Fruit fly (Drosophila melanogaster) whole organism, embryonic: ENCODE results near the gene Hand.

ENCODE experiments used
- Antp ChIP-seq: fragments of 200-800 bp; sonication (Bioruptor generic); optimal IDR thresholded peaks from 3 replicates; lab custom pipeline; 2016; ENCODE audit warnings: missing biosample characterization, missing genetic modification characterization
- BtbVII ChIP-seq: fragments of 200-800 bp; sonication (Bioruptor generic); optimal IDR thresholded peaks from 3 replicates; lab custom pipeline; 2017; ENCODE audit warnings: missing biosample characterization, mild to moderate bottlenecking, missing genetic modification characterization
- CG10431 ChIP-seq: fragments of 200-800 bp; sonication (Bioruptor generic); optimal IDR thresholded peaks from 3 replicates; lab custom pipeline; 2018; ENCODE audit warnings: missing biosample characterization, mild to moderate bottlenecking, missing genetic modification characterization
- CG13424 ChIP-seq: fragments of 200-800 bp; sonication (Bioruptor generic); optimal IDR thresholded peaks from 2 replicates; lab custom pipeline; 2019; ENCODE audit warnings: missing biosample characterization, mild to moderate bottlenecking, missing genetic modification characterization, moderate library complexity
- CG14441 ChIP-seq: fragments of 200-800 bp; sonication (Bioruptor generic); IDR thresholded peaks from 2 replicates; pipeline ENCODE4 v1.3.6; 2022; ENCODE audit warnings: missing biosample characterization, missing genetic modification characterization
- CG14710 ChIP-seq: fragments of 200-800 bp; sonication (Bioruptor generic); optimal IDR thresholded peaks from 3 replicates; lab custom pipeline; 2019; ENCODE audit warnings: missing biosample characterization, mild to moderate bottlenecking, missing genetic modification characterization, moderate library complexity
- CG15073 ChIP-seq: fragments of 200-800 bp; sonication (Bioruptor generic); optimal IDR thresholded peaks from 2 replicates; lab custom pipeline; 2016; ENCODE audit warnings: missing biosample characterization, missing genetic modification characterization
- CG17186 ChIP-seq: fragments of 200-800 bp; sonication (Bioruptor generic); optimal IDR thresholded peaks from 3 replicates; lab custom pipeline; 2017; ENCODE audit warnings: missing biosample characterization, missing genetic modification reagents, missing genetic modification characterization
- CG17802 ChIP-seq: fragments of 200-800 bp; sonication (Bioruptor generic); optimal IDR thresholded peaks from 2 replicates; lab custom pipeline; 2018; ENCODE audit warnings: missing biosample characterization, mild to moderate bottlenecking, missing genetic modification characterization, moderate library complexity
- CG30403 ChIP-seq: fragments of 200-800 bp; sonication (Bioruptor generic); optimal IDR thresholded peaks from 3 replicates; lab custom pipeline; 2016; ENCODE audit warnings: missing biosample characterization, missing genetic modification characterization
- CG34224 ChIP-seq: fragments of 200-800 bp; sonication (Bioruptor generic); IDR thresholded peaks from 3 replicates; pipeline ENCODE4 v1.3.6; 2022; ENCODE audit warnings: missing biosample characterization, missing genetic modification characterization; ENCODE audit not compliant: partially characterized antibody
- CG4820 ChIP-seq: fragments of 200-800 bp; sonication (Bioruptor generic); optimal IDR thresholded peaks from 3 replicates; lab custom pipeline; 2016; ENCODE audit warnings: missing biosample characterization, missing genetic modification characterization
- CG5245 ChIP-seq: fragments of 200-800 bp; sonication (Bioruptor generic); optimal IDR thresholded peaks from 3 replicates; lab custom pipeline; 2016; ENCODE audit warnings: missing biosample characterization, missing genetic modification characterization
- CG6854 ChIP-seq: fragments of 200-800 bp; sonication (Bioruptor generic); optimal IDR thresholded peaks from 3 replicates; lab custom pipeline; 2017; ENCODE audit warnings: missing biosample characterization, mild to moderate bottlenecking, missing genetic modification characterization
- CG8281 ChIP-seq: fragments of 200-800 bp; sonication (Bioruptor generic); optimal IDR thresholded peaks from 2 replicates; lab custom pipeline; 2018; ENCODE audit warnings: missing biosample characterization, mild to moderate bottlenecking, missing genetic modification characterization, moderate library complexity
- CG9797 ChIP-seq: fragments of 200-800 bp; sonication (Bioruptor generic); optimal IDR thresholded peaks from 3 replicates; lab custom pipeline; 2018; ENCODE audit warnings: missing biosample characterization, mild to moderate bottlenecking, missing genetic modification characterization
- CHES-1-like ChIP-seq: fragments of 200-800 bp; sonication (Bioruptor generic); optimal IDR thresholded peaks from 2 replicates; lab custom pipeline; 2016; ENCODE audit warnings: missing biosample characterization, missing genetic modification characterization
- D19B ChIP-seq: fragments of 200-800 bp; sonication (Bioruptor generic); optimal IDR thresholded peaks from 2 replicates; lab custom pipeline; 2017; ENCODE audit warnings: missing biosample characterization, mild to moderate bottlenecking, missing genetic modification characterization
- Dp ChIP-seq: fragments of 200-800 bp; sonication (Bioruptor generic); optimal IDR thresholded peaks from 2 replicates; lab custom pipeline; 2018; ENCODE audit warnings: missing biosample characterization, mild to moderate bottlenecking, missing genetic modification characterization, moderate library complexity
- E2f2 ChIP-seq: fragments of 200-800 bp; sonication (Bioruptor generic); IDR thresholded peaks from 2 replicates; pipeline ENCODE4 v1.3.6; 2022; ENCODE audit warnings: missing biosample characterization, missing genetic modification characterization
- Ets65A ChIP-seq: fragments of 200-800 bp; sonication (Bioruptor generic); peaks from one replicate; lab custom pipeline; 2016; ENCODE audit warnings: missing biosample characterization, missing genetic modification characterization
- Ets97D ChIP-seq: fragments of 200-800 bp; sonication (Bioruptor generic); optimal IDR thresholded peaks from 3 replicates; lab custom pipeline; 2016; ENCODE audit warnings: missing biosample characterization, missing genetic modification characterization
- Fer1 ChIP-seq: fragments of 200-800 bp; sonication (Bioruptor generic); optimal IDR thresholded peaks from 2 replicates; lab custom pipeline; 2017; ENCODE audit warnings: missing biosample characterization, mild to moderate bottlenecking, missing genetic modification characterization
- HHEX ChIP-seq: fragments of 200-800 bp; sonication (Bioruptor generic); optimal IDR thresholded peaks from 3 replicates; lab custom pipeline; 2017; ENCODE audit warnings: missing biosample characterization, mild to moderate bottlenecking, missing genetic modification characterization, missing genetic modification reagents
- Kr ChIP-seq: fragments of 200-800 bp; sonication (Bioruptor generic); optimal IDR thresholded peaks from 2 replicates; lab custom pipeline; 2017; ENCODE audit warnings: missing biosample characterization, mild to moderate bottlenecking, missing genetic modification characterization
- MBD-R2 ChIP-seq: fragments of 200-800 bp; sonication (Bioruptor generic); IDR thresholded peaks from 2 replicates; pipeline ENCODE4 v1.3.6; 2022; ENCODE audit warnings: missing biosample characterization, missing genetic modification characterization
- Meics ChIP-seq: fragments of 200-800 bp; sonication (Bioruptor generic); optimal IDR thresholded peaks from 2 replicates; lab custom pipeline; 2017; ENCODE audit warnings: missing biosample characterization, mild to moderate bottlenecking, missing genetic modification characterization
- NK7.1 ChIP-seq: fragments of 200-800 bp; sonication (Bioruptor generic); optimal IDR thresholded peaks from 3 replicates; lab custom pipeline; 2016; ENCODE audit warnings: missing biosample characterization, missing genetic modification characterization
- Neu2 ChIP-seq: fragments of 200-800 bp; sonication (Bioruptor generic); optimal IDR thresholded peaks from 3 replicates; lab custom pipeline; 2016; ENCODE audit warnings: missing biosample characterization, missing genetic modification characterization, borderline replicate concordance
- Nf-YC ChIP-seq: fragments of 200-800 bp; optimal IDR thresholded peaks from 3 replicates; lab custom pipeline; 2019; ENCODE audit warnings: missing biosample characterization, mild to moderate bottlenecking, missing genetic modification characterization, moderate library complexity
- Optix ChIP-seq: fragments of 200-800 bp; sonication (Bioruptor generic); IDR thresholded peaks from 3 replicates; pipeline ENCODE4 v1.3.6; 2022; ENCODE audit warnings: missing biosample characterization, missing genetic modification characterization
- Pdp1 ChIP-seq, 2 experiments: fragments of 200-800 bp; sonication (Bioruptor generic); optimal IDR thresholded peaks; 3 replicates each; lab custom pipeline; 2016; ENCODE audit warnings: missing biosample characterization in 2 of 2, missing genetic modification characterization in 2 of 2, mild to moderate bottlenecking in 1 of 2, moderate library complexity in 1 of 2
- Scr ChIP-seq: fragments of 200-800 bp; sonication (Bioruptor generic); IDR thresholded peaks from 2 replicates; pipeline ENCODE4 v1.3.6; 2022; ENCODE audit warnings: missing biosample characterization, missing genetic modification characterization; ENCODE audit not compliant: partially characterized antibody
- Sox102F ChIP-seq: fragments of 200-800 bp; sonication (Bioruptor generic); optimal IDR thresholded peaks from 2 replicates; lab custom pipeline; 2018; ENCODE audit warnings: missing biosample characterization, mild to moderate bottlenecking, missing genetic modification characterization, moderate library complexity
- Stat92E ChIP-seq, 3 experiments: fragments of >200 bp in 2 of 3; fragments of 200-800 bp in 1 of 3; sonication (Bioruptor generic) in 1 of 3; optimal IDR thresholded peaks; 2 replicates each; lab custom pipeline; 2017 to 2019; ENCODE audit warnings: missing biosample characterization in 3 of 3, missing genetic modification characterization in 3 of 3, mild to moderate bottlenecking in 1 of 3, moderate library complexity in 1 of 3
- ash1 ChIP-seq: fragments of 200-800 bp; sonication (Bioruptor generic); optimal IDR thresholded peaks from 2 replicates; lab custom pipeline; 2018; ENCODE audit warnings: missing biosample characterization, mild to moderate bottlenecking, missing genetic modification characterization
- chif ChIP-seq, 2 experiments: fragments of 200-800 bp; sonication (Bioruptor generic); optimal IDR thresholded peaks; 3 replicates each; lab custom pipeline; 2016; ENCODE audit warnings: missing biosample characterization in 2 of 2, missing genetic modification characterization in 2 of 2
- chinmo ChIP-seq: fragments of 200-800 bp; sonication (Bioruptor generic); IDR thresholded peaks from 4 replicates; pipeline ENCODE4 v1.3.6; 2022; ENCODE audit warnings: missing biosample characterization, missing genetic modification characterization; ENCODE audit not compliant: partially characterized antibody
- gfzf ChIP-seq: fragments of 200-800 bp; sonication (Bioruptor generic); optimal IDR thresholded peaks from 2 replicates; lab custom pipeline; 2016; ENCODE audit warnings: missing biosample characterization, mild to moderate bottlenecking, missing genetic modification characterization, moderate library complexity
- ham ChIP-seq: fragments of 200-800 bp; sonication (Bioruptor generic); IDR thresholded peaks from 2 replicates; pipeline ENCODE4 v1.3.6; 2022; ENCODE audit warnings: missing biosample characterization, missing genetic modification characterization
- nerfin-1 ChIP-seq: fragments of 200-800 bp; sonication (Bioruptor generic); optimal IDR thresholded peaks from 3 replicates; lab custom pipeline; 2019; ENCODE audit warnings: missing biosample characterization, mild to moderate bottlenecking, missing genetic modification characterization, moderate library complexity
- pzg ChIP-seq: fragments of 200-800 bp; sonication (Bioruptor generic); optimal IDR thresholded peaks from 3 replicates; lab custom pipeline; 2018; ENCODE audit warnings: missing biosample characterization, mild to moderate bottlenecking, missing genetic modification characterization, moderate library complexity
- schlank ChIP-seq: fragments of 200-800 bp; sonication (Bioruptor generic); optimal IDR thresholded peaks from 2 replicates; lab custom pipeline; 2018; ENCODE audit warnings: missing biosample characterization, mild to moderate bottlenecking, missing genetic modification characterization
- sd ChIP-seq: fragments of 200-800 bp; sonication (Bioruptor generic); optimal IDR thresholded peaks from 3 replicates; lab custom pipeline; 2018; ENCODE audit warnings: missing biosample characterization, mild to moderate bottlenecking, missing genetic modification characterization, moderate library complexity
- sens ChIP-seq: fragments of 200-800 bp; sonication (Bioruptor generic); peaks from one replicate; lab custom pipeline; 2016; ENCODE audit warnings: missing biosample characterization, missing genetic modification characterization
- stwl ChIP-seq: fragments of 200-800 bp; sonication (Bioruptor generic); optimal IDR thresholded peaks from 3 replicates; lab custom pipeline; 2018; ENCODE audit warnings: missing biosample characterization, mild to moderate bottlenecking, missing genetic modification characterization, moderate library complexity
- tin ChIP-seq: fragments of 200-800 bp; sonication (Bioruptor generic); optimal IDR thresholded peaks from 3 replicates; lab custom pipeline; 2016; ENCODE audit warnings: missing biosample characterization, missing genetic modification characterization
- wdn ChIP-seq: fragments of 200-800 bp; sonication (Bioruptor generic); IDR thresholded peaks from 2 replicates; pipeline ENCODE4 v1.3.6; 2022; ENCODE audit warnings: missing biosample characterization, missing genetic modification characterization

The Hand gene

dm6 chr2L:10268688-10269087 is 26.5 kb downstream of the Hand start, which contains the start of gene CG4957:
Gene CG4957 (plus strand): TSS chr2L:10268872.
- TF ChIP-seq sd (tag; lab: Kevin White, UChicago) (peak; percentile 79), schlank (tag; lab: Kevin White, UChicago) (no peak), Dp (GFP tag; lab: Kevin White, UChicago) (peak; percentile 18), Antp (no peak), CG34224 (GFP tag; lab: Robert Waterston, UW) (0 out of 3 replicates have a peak, but pooled peaks have one; percentile 14), sens (peak; percentile 53), NK7.1 (GFP tag; lab: Kevin White, UChicago) (no peak), Fer1 (no peak), Scr (no peak), Neu2 (GFP tag; lab: Kevin White, UChicago) (no peak), CG17802 (tag; lab: Kevin White, UChicago) (no peak), wdn (no peak), Ets97D (GFP tag; lab: Kevin White, UChicago) (peak; percentile 14), tin (GFP tag; lab: Kevin White, UChicago) (no peak), CG9797 (peak; percentile 30), CG10431 (GFP tag; lab: Kevin White, UChicago) (no peak), CG5245 (no peak), nerfin-1 (tag; lab: Kevin White, UChicago) (peak; percentile 9), MBD-R2 (GFP tag; lab: Robert Waterston, UW) (peak; percentile 52), D19B (GFP tag; lab: Kevin White, UChicago) (no peak), Sox102F (no peak), BtbVII (GFP tag; lab: Kevin White, UChicago) (no peak), E2f2 (GFP tag; lab: Robert Waterston, UW) (peak; percentile 46), CG30403 (no peak), CG8281 (tag; lab: Kevin White, UChicago) (no peak), CG15073 (GFP tag; lab: Kevin White, UChicago) (no peak), CG14710 (tag; lab: Kevin White, UChicago) (no peak), chinmo (GFP tag; lab: Robert Waterston, UW) (0 out of 4 replicates have a peak, but pooled peaks have one; percentile 25), stwl (peak; percentile 30), Ets65A (GFP tag; lab: Kevin White, UChicago) (no peak), Meics (no peak), CG13424 (tag; lab: Kevin White, UChicago) (no peak), ham (GFP tag; lab: Robert Waterston, UW) (no peak), Nf-YC (tag; lab: Kevin White, UChicago) (no peak), CG14441 (GFP tag; lab: Robert Waterston, UW) (no peak), CG4820 (no peak), pzg (GFP tag; lab: Kevin White, UChicago) (peak; percentile 33), chif (GFP tag; optimal IDR thresholded peaks at IDR 0.05; lab: Kevin White, UChicago) (no peak), CHES-1-like (GFP tag; lab: Kevin White, UChicago) (no peak), CG6854 (GFP tag; lab: Kevin White, UChicago) (no peak), gfzf (GFP tag; lab: Kevin White, UChicago) (peak; percentile 70), Optix (GFP tag; lab: Robert Waterston, UW) (no peak), Kr (GFP tag; lab: Kevin White, UChicago) (no peak), CG17186 (no peak), HHEX (GFP tag; lab: Kevin White, UChicago) (no peak), ash1 (GFP tag; lab: Kevin White, UChicago) (no peak), Pdp1 (GFP tag; optimal IDR thresholded peaks at IDR 0.05; lab: Kevin White, UChicago) (peak in 1 of 2 experiments; percentile 78), Stat92E (GFP tag; optimal IDR thresholded peaks at IDR 0.05; lab: Kevin White, UChicago) (no peak)
